Fruit fly (Drosophila melanogaster) whole organism, embryonic: ENCODE measurements around the gene borr.

Experiments
- Aef1 ChIP-seq: fragments of 200-800 bp; sonication (Bioruptor generic); IDR thresholded peaks from 3 replicates; pipeline ENCODE4 v1.3.6; 2022; ENCODE audit warnings: missing biosample characterization, missing genetic modification characterization
- Bteb2 ChIP-seq: fragments of 200-800 bp; sonication (Bioruptor generic); optimal IDR thresholded peaks from 2 replicates; lab custom pipeline; 2016; ENCODE audit warnings: missing biosample characterization, missing genetic modification characterization
- C15 ChIP-seq: fragments of 200-800 bp; sonication (Bioruptor generic); IDR thresholded peaks from 3 replicates; pipeline ENCODE4 v1.3.6; 2022; ENCODE audit warnings: missing biosample characterization, missing genetic modification characterization
- CG10147 ChIP-seq: fragments of 200-800 bp; sonication (Bioruptor generic); optimal IDR thresholded peaks from 2 replicates; lab custom pipeline; 2019; ENCODE audit warnings: missing biosample characterization, mild to moderate bottlenecking, missing genetic modification characterization, moderate library complexity
- CG10267 ChIP-seq: fragments of 200-800 bp; sonication (Bioruptor generic); optimal IDR thresholded peaks from 2 replicates; lab custom pipeline; 2018; ENCODE audit warnings: missing biosample characterization, mild to moderate bottlenecking, missing genetic modification characterization, moderate library complexity
- CG10959 ChIP-seq: fragments of 200-800 bp; sonication (Bioruptor generic); IDR thresholded peaks from 2 replicates; pipeline ENCODE4 v1.3.6; 2022; ENCODE audit warnings: missing biosample characterization, missing genetic modification characterization
- CG11093 ChIP-seq: fragments of 200-800 bp; sonication (Bioruptor generic); IDR thresholded peaks from 3 replicates; pipeline ENCODE4 v1.3.6; 2022; ENCODE audit warnings: missing biosample characterization, missing genetic modification characterization
- CG11398 ChIP-seq: fragments of 200-800 bp; sonication (Bioruptor generic); optimal IDR thresholded peaks from 2 replicates; lab custom pipeline; 2016; ENCODE audit warnings: missing biosample characterization, missing genetic modification characterization
- CG11456 ChIP-seq: fragments of 200-800 bp; sonication (Bioruptor generic); IDR thresholded peaks from 3 replicates; pipeline ENCODE4 v1.3.6; 2022; ENCODE audit warnings: missing biosample characterization, missing genetic modification characterization
- CG14050 ChIP-seq: fragments of 200-800 bp; sonication (Bioruptor generic); IDR thresholded peaks from 3 replicates; pipeline ENCODE4 v1.3.6; 2022; ENCODE audit warnings: missing biosample characterization, missing genetic modification characterization
- CG15073 ChIP-seq: fragments of 200-800 bp; sonication (Bioruptor generic); optimal IDR thresholded peaks from 2 replicates; lab custom pipeline; 2016; ENCODE audit warnings: missing biosample characterization, missing genetic modification characterization
- CG15479 ChIP-seq: fragments of 200-800 bp; sonication (Bioruptor generic); optimal IDR thresholded peaks from 3 replicates; lab custom pipeline; 2019; ENCODE audit warnings: missing biosample characterization, mild to moderate bottlenecking, missing genetic modification characterization, moderate library complexity
- CG15696 ChIP-seq: fragments of 200-800 bp; sonication (Bioruptor generic); optimal IDR thresholded peaks from 2 replicates; lab custom pipeline; 2019; ENCODE audit warnings: missing biosample characterization, mild to moderate bottlenecking, missing genetic modification characterization, moderate library complexity
- CG17186 ChIP-seq: fragments of 200-800 bp; sonication (Bioruptor generic); optimal IDR thresholded peaks from 3 replicates; lab custom pipeline; 2017; ENCODE audit warnings: missing biosample characterization, missing genetic modification reagents, missing genetic modification characterization
- CG18599 ChIP-seq: fragments of 200-800 bp; sonication (Bioruptor generic); optimal IDR thresholded peaks from 3 replicates; lab custom pipeline; 2017; ENCODE audit warnings: missing biosample characterization, missing genetic modification characterization, mild to moderate bottlenecking, moderate library complexity, missing genetic modification reagents
- CG2202 ChIP-seq: fragments of 200-800 bp; sonication (Bioruptor generic); optimal IDR thresholded peaks from 2 replicates; lab custom pipeline; 2018; ENCODE audit warnings: missing biosample characterization, mild to moderate bottlenecking, missing genetic modification characterization
- CG31441 ChIP-seq: fragments of 200-800 bp; sonication (Bioruptor generic); IDR thresholded peaks from 2 replicates; pipeline ENCODE4 v1.3.6; 2022; ENCODE audit warnings: missing biosample characterization, missing genetic modification characterization
- CG33213 ChIP-seq: fragments of 200-800 bp; sonication (Bioruptor generic); optimal IDR thresholded peaks from 3 replicates; lab custom pipeline; 2016; ENCODE audit warnings: missing biosample characterization, missing genetic modification characterization
- CG43689 ChIP-seq: fragments of 200-800 bp; sonication (Bioruptor generic); IDR thresholded peaks from 2 replicates; pipeline ENCODE4 v1.3.6; 2022; ENCODE audit warnings: missing biosample characterization, missing genetic modification characterization
- CG7839 ChIP-seq: fragments of 200-800 bp; sonication (Bioruptor generic); optimal IDR thresholded peaks from 3 replicates; lab custom pipeline; 2018; ENCODE audit warnings: missing biosample characterization, mild to moderate bottlenecking, missing genetic modification characterization, moderate library complexity
- CG7928 ChIP-seq: fragments of 200-800 bp; sonication (Bioruptor generic); optimal IDR thresholded peaks from 2 replicates; lab custom pipeline; 2017; ENCODE audit warnings: missing biosample characterization, mild to moderate bottlenecking, missing genetic modification characterization
- CG8478 ChIP-seq: fragments of >200 bp; optimal IDR thresholded peaks from 2 replicates; lab custom pipeline; 2018
- E2f2 ChIP-seq: fragments of 200-800 bp; sonication (Bioruptor generic); IDR thresholded peaks from 2 replicates; pipeline ENCODE4 v1.3.6; 2022; ENCODE audit warnings: missing biosample characterization, missing genetic modification characterization
- Fer1 ChIP-seq: fragments of 200-800 bp; sonication (Bioruptor generic); optimal IDR thresholded peaks from 2 replicates; lab custom pipeline; 2017; ENCODE audit warnings: missing biosample characterization, mild to moderate bottlenecking, missing genetic modification characterization
- GATAe ChIP-seq: fragments of 200-800 bp; sonication (Bioruptor generic); conservative IDR thresholded peaks from 2 replicates; pipeline ENCODE4 v1.3.6; 2022; ENCODE audit warnings: missing biosample characterization, missing genetic modification characterization
- Hmr ChIP-seq: fragments of 200-800 bp; sonication (Bioruptor generic); optimal IDR thresholded peaks from 3 replicates; lab custom pipeline; 2017; ENCODE audit warnings: mild to moderate bottlenecking, missing biosample characterization, missing genetic modification reagents, missing genetic modification characterization
- MESR4 ChIP-seq: fragments of 200-800 bp; sonication (Bioruptor generic); optimal IDR thresholded peaks from 2 replicates; lab custom pipeline; 2018; ENCODE audit warnings: missing biosample characterization, mild to moderate bottlenecking, missing genetic modification characterization, moderate library complexity
- Max ChIP-seq: fragments of 200-800 bp; sonication (Bioruptor generic); optimal IDR thresholded peaks from 2 replicates; lab custom pipeline; 2016; ENCODE audit warnings: missing biosample characterization, mild to moderate bottlenecking, missing genetic modification characterization
- Mrtf ChIP-seq: fragments of 200-800 bp; sonication (Bioruptor generic); IDR thresholded peaks from 3 replicates; pipeline ENCODE4 v1.3.6; 2022; ENCODE audit warnings: missing biosample characterization, missing genetic modification characterization
- Optix ChIP-seq: fragments of 200-800 bp; sonication (Bioruptor generic); IDR thresholded peaks from 3 replicates; pipeline ENCODE4 v1.3.6; 2022; ENCODE audit warnings: missing biosample characterization, missing genetic modification characterization
- PHDP ChIP-seq: fragments of 200-800 bp; sonication (Bioruptor generic); optimal IDR thresholded peaks from 3 replicates; lab custom pipeline; 2018; ENCODE audit warnings: missing biosample characterization, mild to moderate bottlenecking, missing genetic modification characterization, moderate library complexity
- Poxn ChIP-seq: fragments of 200-800 bp; sonication (Bioruptor generic); IDR thresholded peaks from 2 replicates; pipeline ENCODE4 v1.3.6; 2022; ENCODE audit warnings: missing biosample characterization, missing genetic modification characterization
- Ptx1 ChIP-seq: fragments of 200-800 bp; sonication (Bioruptor generic); IDR thresholded peaks from 2 replicates; pipeline ENCODE4 v1.3.6; 2022; ENCODE audit warnings: missing biosample characterization, missing genetic modification characterization
- Side ChIP-seq: fragments of 200-800 bp; sonication (Bioruptor generic); optimal IDR thresholded peaks from 2 replicates; lab custom pipeline; 2016; ENCODE audit warnings: missing biosample characterization, missing genetic modification characterization
- Tbp ChIP-seq: fragments of >200 bp; optimal IDR thresholded peaks from 2 replicates; lab custom pipeline; 2018; ENCODE audit warnings: missing biosample characterization, missing genetic modification characterization
- bsh ChIP-seq, 2 experiments: fragments of 200-800 bp; sonication (Bioruptor generic); optimal IDR thresholded peaks; 2 replicates each; lab custom pipeline; 2017 to 2018; ENCODE audit warnings: mild to moderate bottlenecking in 2 of 2, missing biosample characterization in 2 of 2, missing genetic modification characterization in 2 of 2, moderate library complexity in 1 of 2
- ems ChIP-seq: fragments of 200-800 bp; sonication (Bioruptor generic); optimal IDR thresholded peaks from 3 replicates; lab custom pipeline; 2016; ENCODE audit warnings: missing biosample characterization, missing genetic modification characterization
- en ChIP-seq: fragments of 200-800 bp; sonication (Bioruptor generic); optimal IDR thresholded peaks from 2 replicates; lab custom pipeline; 2016; ENCODE audit warnings: missing biosample characterization, missing genetic modification characterization
- esg ChIP-seq: fragments of 200-800 bp; sonication (Bioruptor generic); conservative IDR thresholded peaks from 2 replicates; pipeline ENCODE4 v1.3.6; 2022; ENCODE audit warnings: missing biosample characterization, missing genetic modification characterization
- fru ChIP-seq: fragments of >200 bp; optimal IDR thresholded peaks from 2 replicates; lab custom pipeline; 2017
- hb ChIP-seq: fragments of 200-800 bp; sonication (Bioruptor generic); IDR thresholded peaks from 3 replicates; pipeline ENCODE4 v1.3.6; 2022; ENCODE audit warnings: missing biosample characterization, missing genetic modification characterization; ENCODE audit not compliant: partially characterized antibody
- hbn ChIP-seq: fragments of 200-800 bp; sonication (Bioruptor generic); IDR thresholded peaks from 2 replicates; pipeline ENCODE4 v1.3.6; 2022; ENCODE audit warnings: missing biosample characterization, missing genetic modification characterization; ENCODE audit not compliant: partially characterized antibody
- kni ChIP-seq: fragments of 200-800 bp; sonication (Bioruptor generic); optimal IDR thresholded peaks from 3 replicates; lab custom pipeline; 2017; ENCODE audit warnings: mild to moderate bottlenecking, missing biosample characterization, missing genetic modification reagents, missing genetic modification characterization
- lbe ChIP-seq: fragments of 200-800 bp; sonication (Bioruptor generic); optimal IDR thresholded peaks from 2 replicates; lab custom pipeline; 2016; ENCODE audit warnings: missing biosample characterization, mild to moderate bottlenecking, missing genetic modification characterization
- lmd ChIP-seq: fragments of 200-800 bp; sonication (Bioruptor generic); IDR thresholded peaks from 2 replicates; pipeline ENCODE4 v1.3.6; 2022; ENCODE audit warnings: missing biosample characterization, missing genetic modification characterization
- pzg ChIP-seq: fragments of 200-800 bp; sonication (Bioruptor generic); optimal IDR thresholded peaks from 3 replicates; lab custom pipeline; 2018; ENCODE audit warnings: missing biosample characterization, mild to moderate bottlenecking, missing genetic modification characterization, moderate library complexity
- ranshi ChIP-seq: fragments of 200-800 bp; sonication (Bioruptor generic); IDR thresholded peaks from 2 replicates; pipeline ENCODE4 v1.3.6; 2022; ENCODE audit warnings: missing biosample characterization, missing genetic modification characterization
- ro ChIP-seq: fragments of 200-800 bp; sonication (Bioruptor generic); IDR thresholded peaks from 2 replicates; pipeline ENCODE4 v1.3.6; 2022; ENCODE audit warnings: missing biosample characterization, missing genetic modification characterization
- row ChIP-seq: fragments of 200-800 bp; sonication (Bioruptor generic); IDR thresholded peaks from 3 replicates; pipeline ENCODE4 v1.3.6; 2022; ENCODE audit warnings: missing biosample characterization, missing genetic modification characterization
- tin ChIP-seq: fragments of 200-800 bp; sonication (Bioruptor generic); optimal IDR thresholded peaks from 3 replicates; lab custom pipeline; 2016; ENCODE audit warnings: missing biosample characterization, missing genetic modification characterization
- tna ChIP-seq: fragments of 200-800 bp; sonication (Bioruptor generic); IDR thresholded peaks from 2 replicates; pipeline ENCODE4 v1.3.6; 2022; ENCODE audit warnings: missing biosample characterization, missing genetic modification characterization; ENCODE audit not compliant: partially characterized antibody
- twi ChIP-seq: fragments of 200-800 bp; optimal IDR thresholded peaks from 2 replicates; lab custom pipeline; 2019; ENCODE audit warnings: missing biosample characterization, mild to moderate bottlenecking, missing genetic modification characterization, moderate library complexity

The borr gene

DNA sequence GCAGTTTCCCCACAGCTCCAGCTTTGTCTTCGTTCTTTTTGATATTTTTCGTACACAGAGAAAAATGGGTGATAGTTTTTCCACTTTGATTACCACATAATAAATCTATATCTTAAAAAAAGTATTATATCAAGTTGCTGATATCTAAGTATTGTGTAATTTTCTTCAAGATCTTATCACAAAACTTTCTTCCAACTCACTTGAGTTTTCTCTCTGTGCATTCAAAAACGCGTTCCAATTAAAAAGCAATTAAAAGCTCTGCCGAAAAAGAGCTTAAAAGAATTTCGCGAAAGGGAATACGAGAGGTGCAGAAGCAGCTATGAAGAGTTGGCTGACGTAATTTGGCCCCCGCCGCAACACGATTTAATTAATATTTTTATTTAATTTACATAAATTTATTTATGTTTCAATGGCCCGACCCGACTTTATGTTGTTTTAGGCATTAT lies 17.3 kb downstream of the borr start (continued):
- TF ChIP-seq Mrtf (GFP tag; lab: Robert Waterston, UW) (no peak), row (GFP tag; lab: Robert Waterston, UW) (peak; percentile 66), CG15696 (tag; lab: Kevin White, UChicago) (no peak), CG2202 (no peak), CG14050 (GFP tag; lab: Robert Waterston, UW) (peak; percentile 25; the same call in 1 of the 3 replicates), Optix (no peak), CG8478 (lab: Kevin White, UChicago) (no peak), twi (no peak), Tbp (GFP tag; lab: Kevin White, UChicago) (no peak), E2f2 (peak; percentile 37; the same call in 1 of the 2 replicates), lmd (peak; percentile 65), CG7839 (tag; lab: Kevin White, UChicago) (peak; percentile 69), CG33213 (GFP tag; lab: Kevin White, UChicago) (no peak), CG43689 (no peak), GATAe (no peak), CG11456 (GFP tag; lab: Robert Waterston, UW) (no peak), PHDP (tag; lab: Kevin White, UChicago) (peak; percentile 61), tna (GFP tag; lab: Robert Waterston, UW) (no peak), ro (GFP tag; lab: Robert Waterston, UW) (no peak), CG17186 (no peak), CG18599 (GFP tag; lab: Kevin White, UChicago) (peak; percentile 41), CG7928 (GFP tag; lab: Kevin White, UChicago) (no peak), CG10959 (GFP tag; lab: Robert Waterston, UW) (no peak), hb (no peak), en (no peak), pzg (GFP tag; lab: Kevin White, UChicago) (no peak), ranshi (peak; percentile 42), hbn (GFP tag; lab: Robert Waterston, UW) (no peak), esg (peak; percentile 24; the same call in 1 of the 2 replicates), kni (no peak), fru (lab: Kevin White, UChicago) (no peak), CG10267 (tag; lab: Kevin White, UChicago) (peak; percentile 37), MESR4 (no peak), Side (GFP tag; lab: Kevin White, UChicago) (no peak), Poxn (GFP tag; lab: Robert Waterston, UW) (no peak), Max (peak; percentile 12), CG15073 (no peak), bsh (GFP tag; optimal IDR thresholded peaks at IDR 0.05; lab: Kevin White, UChicago) (peak in 1 of 2 experiments; percentile 29), Hmr (peak; percentile 63), ems (GFP tag; lab: Kevin White, UChicago) (peak; percentile 22), Ptx1 (GFP tag; lab: Robert Waterston, UW) (peak; percentile 69), CG31441 (GFP tag; lab: Robert Waterston, UW) (peak; percentile 60), CG11093 (no peak), Fer1 (GFP tag; lab: Kevin White, UChicago) (peak; percentile 54), CG10147 (GFP tag; lab: Kevin White, UChicago) (peak; percentile 20), CG15479 (no peak), CG11398 (GFP tag; lab: Kevin White, UChicago) (no peak), Aef1 (peak; percentile 19; the same call in 2 of the 3 replicates), lbe (no peak), Bteb2 (GFP tag; lab: Kevin White, UChicago) (no peak), C15 (GFP tag; lab: Robert Waterston, UW) (no peak), tin (GFP tag; lab: Kevin White, UChicago) (peak; percentile 25)
